Worm (Caenorhabditis elegans) whole organism, late embryonic: ENCODE measurements around the gene T04F3.1.

Source experiments
- ceh-9 ChIP-seq: sonication (generic microtip); optimal IDR thresholded peaks from 2 replicates; lab custom pipeline; 2016; ENCODE audit warnings: mild to moderate bottlenecking, missing genetic modification characterization, inconsistent platforms, missing compliant biosample characterization
- elt-4 ChIP-seq: sonication (generic microtip); optimal IDR thresholded peaks from 2 replicates; lab custom pipeline; 2016; ENCODE audit warnings: missing genetic modification characterization, missing compliant biosample characterization
- fkh-6 ChIP-seq: sonication (generic microtip); optimal IDR thresholded peaks from 2 replicates; lab custom pipeline; 2016; ENCODE audit warnings: missing genetic modification characterization, missing compliant biosample characterization
- nhr-11 ChIP-seq: fragments of 150-350 bp; optimal IDR thresholded peaks from 2 replicates; lab custom pipeline; 2014; ENCODE audit warnings: missing biosample characterization, missing genetic modification characterization
- pqm-1 ChIP-seq: sonication (generic microtip); optimal IDR thresholded peaks from 2 replicates; lab custom pipeline; 2016; ENCODE audit warnings: missing genetic modification characterization, missing compliant biosample characterization

- TF ChIP-seq pqm-1 (tag; lab: Kevin White, UChicago) (no peak), elt-4 (tag; lab: Kevin White, UChicago) (no peak), nhr-11 (tag; lab: Kevin White, UChicago) (no peak), fkh-6 (tag; lab: Kevin White, UChicago) (no peak), ceh-9 (tag; lab: Kevin White, UChicago) (no peak)
Observed at ce11 chrV:11802508-11802907, 62.6 kb downstream of the T04F3.1 start.
